Fruit fly (Drosophila melanogaster) whole organism, embryonic: Measurements from ENCODE around the gene Rpp14b.

ENCODE experiments used
- ATbp ChIP-seq: fragments of 200-800 bp; sonication (Bioruptor generic); optimal IDR thresholded peaks from 2 replicates; lab custom pipeline; 2017; ENCODE audit warnings: missing biosample characterization, mild to moderate bottlenecking, missing genetic modification characterization, missing genetic modification reagents
- Adf1 ChIP-seq: fragments of 200-800 bp; sonication (Bioruptor generic); IDR thresholded peaks from 2 replicates; pipeline ENCODE4 v1.3.6; 2022; ENCODE audit warnings: missing biosample characterization, missing genetic modification characterization
- Asciz ChIP-seq: fragments of 200-800 bp; sonication (Bioruptor generic); optimal IDR thresholded peaks from 2 replicates; lab custom pipeline; 2017; ENCODE audit warnings: missing biosample characterization, mild to moderate bottlenecking, missing genetic modification characterization, missing genetic modification reagents
- Atf6 ChIP-seq: fragments of 200-800 bp; sonication (Bioruptor generic); IDR thresholded peaks from 2 replicates; pipeline ENCODE4 v1.3.6; 2022; ENCODE audit warnings: missing biosample characterization, missing genetic modification characterization
- BtbVII ChIP-seq: fragments of 200-800 bp; sonication (Bioruptor generic); optimal IDR thresholded peaks from 3 replicates; lab custom pipeline; 2017; ENCODE audit warnings: missing biosample characterization, mild to moderate bottlenecking, missing genetic modification characterization
- CG10366 ChIP-seq: fragments of 200-800 bp; sonication (Bioruptor generic); IDR thresholded peaks from 2 replicates; pipeline ENCODE4 v1.3.6; 2022; ENCODE audit warnings: missing biosample characterization, missing genetic modification characterization
- CG10959 ChIP-seq: fragments of 200-800 bp; sonication (Bioruptor generic); IDR thresholded peaks from 2 replicates; pipeline ENCODE4 v1.3.6; 2022; ENCODE audit warnings: missing biosample characterization, missing genetic modification characterization
- CG11247 ChIP-seq: fragments of 200-800 bp; sonication (Bioruptor generic); IDR thresholded peaks from 2 replicates; pipeline ENCODE4 v1.3.6; 2022; ENCODE audit warnings: missing biosample characterization, missing genetic modification characterization
- CG11560 ChIP-seq: fragments of 200-800 bp; sonication (Bioruptor generic); IDR thresholded peaks from 3 replicates; pipeline ENCODE4 v1.3.6; 2022; ENCODE audit warnings: missing biosample characterization, missing genetic modification characterization
- CG1233 ChIP-seq: fragments of 200-800 bp; sonication (Bioruptor generic); optimal IDR thresholded peaks from 4 replicates; lab custom pipeline; 2018; ENCODE audit warnings: missing biosample characterization, mild to moderate bottlenecking, missing genetic modification characterization
- CG12769 ChIP-seq: fragments of 200-800 bp; sonication (Bioruptor generic); optimal IDR thresholded peaks from 2 replicates; lab custom pipeline; 2019; ENCODE audit warnings: missing biosample characterization, mild to moderate bottlenecking, missing genetic modification characterization, moderate library complexity
- CG15269 ChIP-seq: fragments of 200-800 bp; sonication (Bioruptor generic); optimal IDR thresholded peaks from 2 replicates; lab custom pipeline; 2018; ENCODE audit warnings: missing biosample characterization, mild to moderate bottlenecking, missing genetic modification characterization, moderate library complexity
- CG17359 ChIP-seq: fragments of 200-800 bp; sonication (Bioruptor generic); optimal IDR thresholded peaks from 3 replicates; lab custom pipeline; 2018; ENCODE audit warnings: missing biosample characterization, mild to moderate bottlenecking, missing genetic modification characterization, moderate library complexity
- CG17802 ChIP-seq: fragments of 200-800 bp; sonication (Bioruptor generic); optimal IDR thresholded peaks from 2 replicates; lab custom pipeline; 2018; ENCODE audit warnings: missing biosample characterization, mild to moderate bottlenecking, missing genetic modification characterization, moderate library complexity
- CG18476 ChIP-seq: fragments of 200-800 bp; sonication (Bioruptor generic); optimal IDR thresholded peaks from 2 replicates; lab custom pipeline; 2016; ENCODE audit warnings: missing biosample characterization, mild to moderate bottlenecking, missing genetic modification characterization
- CG18619 ChIP-seq: fragments of 200-800 bp; sonication (Bioruptor generic); optimal IDR thresholded peaks from 3 replicates; lab custom pipeline; 2017; ENCODE audit warnings: missing biosample characterization, mild to moderate bottlenecking, missing genetic modification characterization
- CG2129 ChIP-seq: fragments of 200-800 bp; sonication (Bioruptor generic); IDR thresholded peaks from 2 replicates; pipeline ENCODE4 v1.3.6; 2022; ENCODE audit warnings: missing biosample characterization, missing genetic modification characterization; ENCODE audit not compliant: partially characterized antibody
- CG2199 ChIP-seq: fragments of 200-800 bp; sonication (Bioruptor generic); IDR thresholded peaks from 3 replicates; pipeline ENCODE4 v1.3.6; 2022; ENCODE audit warnings: missing biosample characterization, missing genetic modification characterization
- CG2678 ChIP-seq: fragments of 200-800 bp; sonication (Bioruptor generic); optimal IDR thresholded peaks from 3 replicates; lab custom pipeline; 2019; ENCODE audit warnings: missing biosample characterization, mild to moderate bottlenecking, missing genetic modification characterization, moderate library complexity
- CG32532 ChIP-seq: fragments of 200-800 bp; sonication (Bioruptor generic); IDR thresholded peaks from 2 replicates; pipeline ENCODE4 v1.3.6; 2022; ENCODE audit warnings: missing biosample characterization, missing genetic modification characterization
- CG33213 ChIP-seq: fragments of 200-800 bp; sonication (Bioruptor generic); optimal IDR thresholded peaks from 3 replicates; lab custom pipeline; 2016; ENCODE audit warnings: missing biosample characterization, missing genetic modification characterization
- CG34376 ChIP-seq: fragments of 200-800 bp; sonication (Bioruptor generic); optimal IDR thresholded peaks from 2 replicates; lab custom pipeline; 2018; ENCODE audit warnings: missing biosample characterization, mild to moderate bottlenecking, missing genetic modification characterization
- CG6854 ChIP-seq: fragments of 200-800 bp; sonication (Bioruptor generic); optimal IDR thresholded peaks from 3 replicates; lab custom pipeline; 2017; ENCODE audit warnings: missing biosample characterization, mild to moderate bottlenecking, missing genetic modification characterization
- CG7786 ChIP-seq: fragments of 200-800 bp; sonication (Bioruptor generic); optimal IDR thresholded peaks from 2 replicates; lab custom pipeline; 2016; ENCODE audit warnings: missing biosample characterization, missing genetic modification characterization
- CG7963 ChIP-seq: fragments of 200-800 bp; sonication (Bioruptor generic); IDR thresholded peaks from 3 replicates; pipeline ENCODE4 v1.3.6; 2022; ENCODE audit warnings: missing biosample characterization, missing genetic modification characterization; ENCODE audit not compliant: partially characterized antibody
- CG7987 ChIP-seq: fragments of 200-800 bp; sonication (Bioruptor generic); optimal IDR thresholded peaks from 2 replicates; lab custom pipeline; 2018; ENCODE audit warnings: missing biosample characterization, mild to moderate bottlenecking, missing genetic modification characterization, moderate library complexity
- Deaf1 ChIP-seq: fragments of 200-800 bp; optimal IDR thresholded peaks from 3 replicates; lab custom pipeline; 2019; ENCODE audit warnings: missing biosample characterization, mild to moderate bottlenecking, missing genetic modification characterization, moderate library complexity
- Drgx ChIP-seq: fragments of 200-800 bp; sonication (Bioruptor generic); IDR thresholded peaks from 2 replicates; pipeline ENCODE4 v1.3.6; 2022; ENCODE audit warnings: missing biosample characterization, missing genetic modification characterization
- Fer1 ChIP-seq: fragments of 200-800 bp; sonication (Bioruptor generic); optimal IDR thresholded peaks from 2 replicates; lab custom pipeline; 2017; ENCODE audit warnings: missing biosample characterization, mild to moderate bottlenecking, missing genetic modification characterization
- H15 ChIP-seq: fragments of 200-800 bp; sonication (Bioruptor generic); IDR thresholded peaks from 3 replicates; pipeline ENCODE4 v1.3.6; 2022; ENCODE audit warnings: missing biosample characterization, missing genetic modification characterization
- Hmr ChIP-seq: fragments of 200-800 bp; sonication (Bioruptor generic); optimal IDR thresholded peaks from 3 replicates; lab custom pipeline; 2017; ENCODE audit warnings: mild to moderate bottlenecking, missing biosample characterization, missing genetic modification reagents, missing genetic modification characterization
- MESR4 ChIP-seq: fragments of 200-800 bp; sonication (Bioruptor generic); optimal IDR thresholded peaks from 2 replicates; lab custom pipeline; 2018; ENCODE audit warnings: missing biosample characterization, mild to moderate bottlenecking, missing genetic modification characterization, moderate library complexity
- MTF-1 ChIP-seq: fragments of 200-800 bp; sonication (Bioruptor generic); optimal IDR thresholded peaks from 2 replicates; lab custom pipeline; 2018; ENCODE audit warnings: missing biosample characterization, mild to moderate bottlenecking, missing genetic modification characterization, borderline replicate concordance
- Nf-YC ChIP-seq: fragments of 200-800 bp; optimal IDR thresholded peaks from 3 replicates; lab custom pipeline; 2019; ENCODE audit warnings: missing biosample characterization, mild to moderate bottlenecking, missing genetic modification characterization, moderate library complexity
- NfI ChIP-seq: fragments of 200-800 bp; sonication (Bioruptor generic); optimal IDR thresholded peaks from 3 replicates; lab custom pipeline; 2018; ENCODE audit warnings: missing biosample characterization, mild to moderate bottlenecking, missing genetic modification characterization, moderate library complexity
- Ptx1 ChIP-seq: fragments of 200-800 bp; sonication (Bioruptor generic); IDR thresholded peaks from 2 replicates; pipeline ENCODE4 v1.3.6; 2022; ENCODE audit warnings: missing biosample characterization, missing genetic modification characterization
- Xbp1 ChIP-seq: fragments of 200-800 bp; sonication (Bioruptor generic); optimal IDR thresholded peaks from 3 replicates; lab custom pipeline; 2016; ENCODE audit warnings: missing biosample characterization, mild to moderate bottlenecking, missing genetic modification characterization
- ci ChIP-seq: fragments of 200-800 bp; sonication (Bioruptor generic); IDR thresholded peaks from 3 replicates; pipeline ENCODE4 v1.3.6; 2022; ENCODE audit warnings: missing biosample characterization, missing genetic modification characterization
- dmrt11E ChIP-seq: fragments of 200-800 bp; sonication (Bioruptor generic); optimal IDR thresholded peaks from 3 replicates; lab custom pipeline; 2018; ENCODE audit warnings: missing biosample characterization, mild to moderate bottlenecking, missing genetic modification characterization, moderate library complexity
- gcm ChIP-seq: fragments of 200-800 bp; sonication (Bioruptor generic); optimal IDR thresholded peaks from 2 replicates; lab custom pipeline; 2019; ENCODE audit warnings: missing biosample characterization, mild to moderate bottlenecking, missing genetic modification characterization, moderate library complexity
- grn ChIP-seq: fragments of 200-800 bp; sonication (Bioruptor generic); optimal IDR thresholded peaks from 3 replicates; lab custom pipeline; 2017; ENCODE audit warnings: missing biosample characterization, missing genetic modification characterization
- ken ChIP-seq: fragments of 200-800 bp; sonication (Bioruptor generic); IDR thresholded peaks from 3 replicates; pipeline ENCODE4 v1.3.6; 2022; ENCODE audit warnings: missing biosample characterization, missing genetic modification characterization
- lab ChIP-seq: fragments of 200-800 bp; sonication (Bioruptor generic); optimal IDR thresholded peaks from 3 replicates; lab custom pipeline; 2017; ENCODE audit warnings: missing biosample characterization, missing genetic modification characterization, mild to moderate bottlenecking, moderate library complexity, missing genetic modification reagents
- lilli ChIP-seq: fragments of 200-800 bp; sonication (Bioruptor generic); optimal IDR thresholded peaks from 3 replicates; lab custom pipeline; 2016; ENCODE audit warnings: missing biosample characterization, missing genetic modification characterization
- mirr ChIP-seq: fragments of 200-800 bp; sonication (Bioruptor generic); optimal IDR thresholded peaks from 3 replicates; lab custom pipeline; 2018; ENCODE audit warnings: missing biosample characterization, mild to moderate bottlenecking, missing genetic modification characterization
- odd ChIP-seq: fragments of 200-800 bp; sonication (Bioruptor generic); optimal IDR thresholded peaks from 2 replicates; lab custom pipeline; 2017; ENCODE audit warnings: missing biosample characterization, mild to moderate bottlenecking, missing genetic modification characterization
- tio ChIP-seq: fragments of 200-800 bp; sonication (Bioruptor generic); optimal IDR thresholded peaks from 2 replicates; lab custom pipeline; 2017; ENCODE audit warnings: missing biosample characterization, missing genetic modification characterization, inconsistent platforms
- yki ChIP-seq: fragments of >200 bp; optimal IDR thresholded peaks from 3 replicates; lab custom pipeline; 2018

Gene Rpp14b

DNA sequence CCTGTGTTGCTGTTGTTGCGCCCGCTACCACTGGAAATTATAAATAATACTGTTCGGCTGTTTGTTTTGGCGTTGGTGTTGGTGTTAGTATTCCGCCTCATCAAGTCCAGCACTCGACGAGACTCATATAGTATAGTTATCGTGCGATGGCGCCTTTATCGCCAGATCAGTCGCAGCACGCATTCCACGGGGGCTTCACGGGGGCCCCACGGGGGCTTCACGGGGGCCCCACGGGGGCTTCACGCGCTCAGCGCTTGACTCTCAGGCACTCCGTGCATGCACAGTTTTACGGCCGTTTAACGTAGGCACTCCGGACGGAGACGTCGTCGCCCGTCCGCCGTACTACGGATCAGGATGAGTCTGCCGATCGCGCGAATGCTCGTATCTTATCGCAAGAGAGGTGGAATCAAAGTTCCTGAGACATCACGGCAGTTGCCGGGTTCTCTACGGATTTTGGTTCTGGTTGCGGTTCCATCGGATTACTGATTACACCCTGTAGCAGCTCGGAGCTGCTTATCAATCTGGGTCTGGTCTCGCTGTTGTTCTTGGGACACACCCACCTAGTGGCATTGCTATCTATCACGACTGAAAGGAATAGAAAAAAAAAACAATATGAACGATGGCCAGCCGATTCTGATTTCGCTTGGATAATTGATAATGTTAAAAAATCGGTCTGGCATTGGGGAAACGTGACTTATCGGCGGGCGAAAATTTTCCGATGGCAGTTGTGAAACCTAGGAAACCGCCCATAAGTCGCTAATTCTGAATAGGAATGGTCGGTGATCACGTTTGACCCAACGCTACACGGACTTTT, 47.3 kb downstream of the Rpp14b start (continued):
- TF ChIP-seq tio (GFP tag; lab: Kevin White, UChicago): no peak
- TF ChIP-seq ken (GFP tag; lab: Robert Waterston, UW): 0 out of 3 replicates have a peak, but pooled peaks have one; percentile 9
- TF ChIP-seq CG2678 (tag; lab: Kevin White, UChicago): peak; percentile 45
- 0 out of 2 replicates have a peak, but pooled peaks have one; percentile 20 for TF ChIP-seq Ptx1
- no peak for TF ChIP-seq CG15269 (tag; lab: Kevin White, UChicago)
- TF ChIP-seq lilli (GFP tag; lab: Kevin White, UChicago): peak; percentile 4
- TF ChIP-seq CG11247: no peak
- peak; percentile 71 for TF ChIP-seq CG10366 (GFP tag; lab: Robert Waterston, UW)
- no peak for TF ChIP-seq yki (lab: Kevin White, UChicago)
- TF ChIP-seq dmrt11E: no peak
- no peak for TF ChIP-seq CG17802 (tag; lab: Kevin White, UChicago)
- TF ChIP-seq CG11560 (tag; lab: Robert Waterston, UW): no peak
- TF ChIP-seq Fer1 (GFP tag; lab: Kevin White, UChicago): peak; percentile 48
- peak; percentile 76 for TF ChIP-seq lab (GFP tag; lab: Kevin White, UChicago)
- peak; percentile 34 for TF ChIP-seq BtbVII
- TF ChIP-seq odd: peak; percentile 27
- no peak for TF ChIP-seq Xbp1 (GFP tag; lab: Kevin White, UChicago)
- no peak for TF ChIP-seq H15 (GFP tag; lab: Robert Waterston, UW)
- no peak for TF ChIP-seq CG2129 (GFP tag; lab: Robert Waterston, UW)
- no peak for TF ChIP-seq CG10959
- no peak for TF ChIP-seq CG7786 (GFP tag; lab: Kevin White, UChicago)
- TF ChIP-seq CG18476 (GFP tag; lab: Kevin White, UChicago): peak; percentile 93
- peak; percentile 40; the same call in 1 of the 2 replicates for TF ChIP-seq Atf6 (GFP tag; lab: Robert Waterston, UW)
- TF ChIP-seq gcm (GFP tag; lab: Kevin White, UChicago): no peak
- peak; percentile 22 for TF ChIP-seq Nf-YC (tag; lab: Kevin White, UChicago)
- peak; percentile 72 for TF ChIP-seq MTF-1 (GFP tag; lab: Kevin White, UChicago)
- TF ChIP-seq Adf1 (GFP tag; lab: Robert Waterston, UW): peak; percentile 63; the same call in 1 of the 2 replicates
- peak; percentile 49 for TF ChIP-seq CG12769 (tag; lab: Kevin White, UChicago)
- TF ChIP-seq NfI (GFP tag; lab: Kevin White, UChicago): no peak
- TF ChIP-seq CG33213 (GFP tag; lab: Kevin White, UChicago): no peak
- TF ChIP-seq CG32532: peak; percentile 29; the same call in 1 of the 2 replicates
- TF ChIP-seq CG1233 (GFP tag; lab: Kevin White, UChicago): peak; percentile 0
- TF ChIP-seq ci (GFP tag; lab: Robert Waterston, UW): peak; percentile 60; the same call in 1 of the 3 replicates
- no peak for TF ChIP-seq CG17359 (tag; lab: Kevin White, UChicago)
- TF ChIP-seq CG7963: no peak
- peak; percentile 85 for TF ChIP-seq mirr (GFP tag; lab: Kevin White, UChicago)
- TF ChIP-seq ATbp (GFP tag; lab: Kevin White, UChicago): peak; percentile 6
- peak; percentile 97 for TF ChIP-seq CG34376 (GFP tag; lab: Kevin White, UChicago)
- TF ChIP-seq CG6854 (GFP tag; lab: Kevin White, UChicago): peak; percentile 35
- peak; percentile 97 for TF ChIP-seq grn (GFP tag; lab: Kevin White, UChicago)
- no peak for TF ChIP-seq MESR4
- peak; percentile 9 for TF ChIP-seq Hmr
- peak; percentile 74 for TF ChIP-seq Deaf1 (tag; lab: Kevin White, UChicago)
- 0 out of 2 replicates have a peak, but pooled peaks have one; percentile 17 for TF ChIP-seq Drgx (GFP tag; lab: Robert Waterston, UW)
- TF ChIP-seq CG18619 (GFP tag; lab: Kevin White, UChicago): no peak
- peak; percentile 100 for TF ChIP-seq CG7987 (GFP tag; lab: Kevin White, UChicago)
- TF ChIP-seq CG2199 (GFP tag; lab: Robert Waterston, UW): peak; percentile 83; the same call in 2 of the 3 replicates
- no peak for TF ChIP-seq Asciz (GFP tag; lab: Kevin White, UChicago)
